Worm (Caenorhabditis elegans) whole organism, L2 larva: ENCODE results near the gene ZK353.2.

Experiments
- C34F6.9 ChIP-seq: fragments of 150-350 bp; optimal IDR thresholded peaks from 2 replicates; lab custom pipeline; 2014; ENCODE audit warnings: missing biosample characterization, missing genetic modification characterization
- F13H6.1 ChIP-seq: sonication (generic microtip); optimal IDR thresholded peaks from 2 replicates; lab custom pipeline; 2016; ENCODE audit warnings: missing genetic modification characterization, missing compliant biosample characterization
- R02D3.7 ChIP-seq: fragments of 150-350 bp; optimal IDR thresholded peaks from 2 replicates; lab custom pipeline; 2014; ENCODE audit warnings: missing biosample characterization, missing genetic modification characterization
- Y55F3AM.14 ChIP-seq: fragments of 200-800 bp; sonication (Bioruptor generic); optimal IDR thresholded peaks from 2 replicates; lab custom pipeline; 2018; ENCODE audit warnings: mild to moderate bottlenecking, missing genetic modification characterization, missing compliant biosample characterization
- ZK546.5 ChIP-seq: sonication (generic microtip); optimal IDR thresholded peaks from 2 replicates; lab custom pipeline; 2017; ENCODE audit warnings: missing biosample characterization, missing genetic modification characterization
- alr-1 ChIP-seq: fragments of 150-350 bp; optimal IDR thresholded peaks from 2 replicates; lab custom pipeline; 2014; ENCODE audit warnings: missing biosample characterization, missing genetic modification characterization
- aly-2 ChIP-seq: fragments of 150-350 bp; optimal IDR thresholded peaks from 2 replicates; lab custom pipeline; 2014; ENCODE audit warnings: missing biosample characterization, missing genetic modification characterization
- ama-1 ChIP-seq: fragments of 150-350 bp; optimal IDR thresholded peaks from 2 replicates; lab custom pipeline; 2018; ENCODE audit warnings: inconsistent platforms
- blmp-1 ChIP-seq: sonication (generic microtip); optimal IDR thresholded peaks from 2 replicates; lab custom pipeline; 2017; ENCODE audit warnings: missing genetic modification characterization, mild to moderate bottlenecking, missing compliant biosample characterization, antibody characterized with exemption, moderate library complexity; ENCODE audit not compliant: insufficient read depth
- ceh-16 ChIP-seq: fragments of 150-350 bp; optimal IDR thresholded peaks from 2 replicates; lab custom pipeline; 2014; ENCODE audit warnings: missing biosample characterization, missing genetic modification characterization
- ceh-82 ChIP-seq: fragments of 150-350 bp; optimal IDR thresholded peaks from 2 replicates; lab custom pipeline; 2014; ENCODE audit warnings: missing biosample characterization, missing genetic modification characterization
- crh-2 ChIP-seq: sonication (generic microtip); optimal IDR thresholded peaks from 2 replicates; lab custom pipeline; 2017; ENCODE audit warnings: missing biosample characterization, missing genetic modification characterization
- dmd-4 ChIP-seq: sonication (generic microtip); optimal IDR thresholded peaks from 2 replicates; lab custom pipeline; 2017; ENCODE audit warnings: missing biosample characterization, missing genetic modification characterization
- egl-27 ChIP-seq: sonication (generic microtip); optimal IDR thresholded peaks from 3 replicates; lab custom pipeline; 2017; ENCODE audit warnings: missing biosample characterization, missing genetic modification reagents, missing genetic modification characterization
- elt-1 ChIP-seq: fragments of 150-350 bp; optimal IDR thresholded peaks from 2 replicates; lab custom pipeline; 2014; ENCODE audit warnings: missing biosample characterization, missing genetic modification characterization
- elt-3 ChIP-seq: sonication (generic microtip); optimal IDR thresholded peaks from 2 replicates; lab custom pipeline; 2017; ENCODE audit warnings: missing biosample characterization, missing genetic modification characterization
- fos-1 ChIP-seq: fragments of 150-350 bp; optimal IDR thresholded peaks from 2 replicates; lab custom pipeline; 2014; ENCODE audit warnings: missing biosample characterization, missing genetic modification characterization
- gmeb-1 ChIP-seq: fragments of 150-350 bp; optimal IDR thresholded peaks from 2 replicates; lab custom pipeline; 2014; ENCODE audit warnings: missing biosample characterization, missing genetic modification characterization
- lin-13 ChIP-seq: fragments of 150-350 bp; optimal IDR thresholded peaks from 2 replicates; lab custom pipeline; 2014; ENCODE audit warnings: missing biosample characterization, missing genetic modification reagents, missing genetic modification characterization
- lin-39 ChIP-seq: fragments of 150-350 bp; optimal IDR thresholded peaks from 2 replicates; lab custom pipeline; 2014; ENCODE audit warnings: missing biosample characterization, missing genetic modification reagents, missing genetic modification characterization
- lsy-2 ChIP-seq, 2 experiments: fragments of 150-350 bp in 1 of 2; sonication (generic microtip) in 1 of 2; optimal IDR thresholded peaks; 2 replicates each; lab custom pipeline; 2014 to 2017; ENCODE audit warnings: missing biosample characterization in 2 of 2, missing genetic modification characterization in 2 of 2
- mab-5 ChIP-seq: fragments of 150-350 bp; optimal IDR thresholded peaks from 2 replicates; lab custom pipeline; 2014; ENCODE audit warnings: missing biosample characterization, missing genetic modification characterization
- mbf-1 ChIP-seq: sonication (generic microtip); optimal IDR thresholded peaks from 2 replicates; lab custom pipeline; 2017; ENCODE audit warnings: missing biosample characterization, missing genetic modification characterization
- mdl-1 ChIP-seq, 2 experiments: fragments of 150-350 bp in 1 of 2; sonication (generic microtip) in 1 of 2; optimal IDR thresholded peaks; 2 replicates each; lab custom pipeline; 2017; ENCODE audit warnings: missing biosample characterization in 2 of 2, missing genetic modification characterization in 2 of 2
- nhr-10 ChIP-seq: sonication (generic microtip); optimal IDR thresholded peaks from 2 replicates; lab custom pipeline; 2017; ENCODE audit warnings: missing biosample characterization, missing genetic modification characterization
- nhr-11 ChIP-seq: fragments of 150-350 bp; optimal IDR thresholded peaks from 2 replicates; lab custom pipeline; 2014; ENCODE audit warnings: missing biosample characterization, missing genetic modification characterization
- nhr-12 ChIP-seq: fragments of 150-350 bp; optimal IDR thresholded peaks from 2 replicates; lab custom pipeline; 2014; ENCODE audit warnings: missing biosample characterization, missing genetic modification characterization
- nhr-129 ChIP-seq: fragments of 150-350 bp; optimal IDR thresholded peaks from 2 replicates; lab custom pipeline; 2014; ENCODE audit warnings: missing biosample characterization, missing genetic modification characterization
- nhr-21 ChIP-seq: fragments of 150-350 bp; optimal IDR thresholded peaks from 2 replicates; lab custom pipeline; 2014; ENCODE audit warnings: missing biosample characterization, missing genetic modification characterization
- nhr-23 ChIP-seq: fragments of 150-350 bp; optimal IDR thresholded peaks from 2 replicates; lab custom pipeline; 2014; ENCODE audit warnings: missing biosample characterization, missing genetic modification reagents, missing genetic modification characterization
- nhr-237 ChIP-seq: fragments of 150-350 bp; optimal IDR thresholded peaks from 2 replicates; lab custom pipeline; 2014; ENCODE audit warnings: missing biosample characterization, missing genetic modification characterization
- nhr-25 ChIP-seq: fragments of 150-350 bp; sonication (generic microtip); optimal IDR thresholded peaks from 3 replicates; lab custom pipeline; 2014; ENCODE audit warnings: missing biosample characterization, missing genetic modification characterization
- nhr-77 ChIP-seq: fragments of 150-350 bp; optimal IDR thresholded peaks from 2 replicates; lab custom pipeline; 2014; ENCODE audit warnings: missing biosample characterization, missing genetic modification characterization
- peb-1 ChIP-seq: fragments of 150-350 bp; optimal IDR thresholded peaks from 2 replicates; lab custom pipeline; 2014; ENCODE audit warnings: missing biosample characterization, missing genetic modification characterization
- sem-4 ChIP-seq: fragments of 150-350 bp; optimal IDR thresholded peaks from 2 replicates; lab custom pipeline; 2014; ENCODE audit warnings: missing biosample characterization, missing genetic modification reagents, missing genetic modification characterization
- skn-1 ChIP-seq: sonication (generic microtip); optimal IDR thresholded peaks from 2 replicates; lab custom pipeline; 2017; ENCODE audit warnings: missing biosample characterization, missing genetic modification characterization
- sma-3 ChIP-seq: sonication (generic microtip); optimal IDR thresholded peaks from 2 replicates; lab custom pipeline; 2016; ENCODE audit warnings: missing genetic modification reagents, missing genetic modification characterization, missing compliant biosample characterization
- sma-9 ChIP-seq, 2 experiments: fragments of 150-350 bp in 1 of 2; sonication (generic microtip) in 1 of 2; optimal IDR thresholded peaks; 2 replicates each; lab custom pipeline; 2014 to 2016; ENCODE audit warnings: missing genetic modification characterization in 2 of 2, mild to moderate bottlenecking in 1 of 2, missing biosample characterization in 1 of 2, missing compliant biosample characterization in 1 of 2, missing genetic modification reagents in 1 of 2, moderate library complexity in 1 of 2
- snpc-4 ChIP-seq: fragments of 150-350 bp; optimal IDR thresholded peaks from 2 replicates; lab custom pipeline; 2014; ENCODE audit warnings: missing biosample characterization, missing genetic modification characterization
- unc-39 ChIP-seq: fragments of 150-350 bp; optimal IDR thresholded peaks from 2 replicates; lab custom pipeline; 2014; ENCODE audit warnings: missing biosample characterization, missing genetic modification characterization
- unc-55 ChIP-seq: fragments of 150-350 bp; sonication (generic microtip); optimal IDR thresholded peaks from 3 replicates; lab custom pipeline; 2014; ENCODE audit warnings: missing biosample characterization, missing genetic modification reagents, missing genetic modification characterization
- unc-62 ChIP-seq: fragments of 150-350 bp; optimal IDR thresholded peaks from 2 replicates; lab custom pipeline; 2014; ENCODE audit warnings: missing biosample characterization, missing genetic modification reagents, missing genetic modification characterization
- zag-1 ChIP-seq: fragments of 150-350 bp; optimal IDR thresholded peaks from 2 replicates; lab custom pipeline; 2014; ENCODE audit warnings: missing biosample characterization, missing genetic modification characterization
- ztf-1 ChIP-seq: fragments of 200-800 bp; sonication (Bioruptor generic); conservative IDR thresholded peaks from 2 replicates; pipeline ENCODE4 v1.3.6; 2022; ENCODE audit warnings: missing genetic modification characterization, missing compliant biosample characterization
- ztf-11 ChIP-seq: sonication (generic microtip); optimal IDR thresholded peaks from 2 replicates; lab custom pipeline; 2017; ENCODE audit warnings: missing biosample characterization, missing genetic modification characterization
- ztf-4 ChIP-seq: fragments of 150-350 bp; optimal IDR thresholded peaks from 2 replicates; lab custom pipeline; 2014; ENCODE audit warnings: missing biosample characterization, missing genetic modification characterization

ZK353.2 gene

ce11 chrIII:8380645-8381044, 17.9 kb upstream of the ZK353.2 start, which contains the start of gene R05D3.12:
Gene R05D3.12 (plus strand): TSS chrIII:8380945.
- no peak for TF ChIP-seq lsy-2 (tag; optimal IDR thresholded peaks at IDR 0.05; lab: Kevin White, UChicago)
- no peak for TF ChIP-seq aly-2 (tag; lab: Kevin White, UChicago)
- no peak for TF ChIP-seq ceh-16 (tag; lab: Kevin White, UChicago)
- TF ChIP-seq ceh-82 (tag; lab: Kevin White, UChicago): no peak
- no peak for TF ChIP-seq nhr-21 (tag; lab: Kevin White, UChicago)
- TF ChIP-seq C34F6.9 (tag; lab: Kevin White, UChicago): no peak
- TF ChIP-seq peb-1 (tag; lab: Kevin White, UChicago): no peak
- TF ChIP-seq alr-1: no peak
- no peak for TF ChIP-seq nhr-129 (tag; lab: Kevin White, UChicago)
- TF ChIP-seq Y55F3AM.14 (GFP tag; lab: Kevin White, UChicago): no peak
- no peak for TF ChIP-seq ztf-1 (GFP tag; lab: Robert Waterston, UW)
- no peak for TF ChIP-seq ama-1 (lab: Kevin White, UChicago)
- TF ChIP-seq nhr-237 (tag; lab: Kevin White, UChicago): no peak
- no peak for TF ChIP-seq nhr-25 (tag; lab: Kevin White, UChicago)
- TF ChIP-seq skn-1 (tag; lab: Kevin White, UChicago): no peak
- TF ChIP-seq ZK546.5 (tag; lab: Kevin White, UChicago): no peak
- no peak for TF ChIP-seq lin-39 (tag; lab: Kevin White, UChicago)
- no peak for TF ChIP-seq nhr-12 (tag; lab: Kevin White, UChicago)
- TF ChIP-seq, all 48 proteins: peak for 0

- TF ChIP-seq Y55F3AM.14 (GFP tag; lab: Kevin White, UChicago): no peak
- TF ChIP-seq elt-3 (tag; lab: Kevin White, UChicago): no peak
- no peak for TF ChIP-seq sem-4 (tag; lab: Kevin White, UChicago)
- no peak for TF ChIP-seq lsy-2 (tag; optimal IDR thresholded peaks at IDR 0.05; lab: Kevin White, UChicago)
- no peak for TF ChIP-seq sma-9 (GFP tag; optimal IDR thresholded peaks at IDR 0.05; lab: Kevin White, UChicago)
- TF ChIP-seq sma-9 (tag; optimal IDR thresholded peaks at IDR 0.05; lab: Kevin White, UChicago): no peak
Measured at ce11 chrIII:8389539-8389938, 9.0 kb upstream of the ZK353.2 start, which contains the start of gene ZK353.4. Gene ZK353.4 (minus strand): TSS chrIII:8389639.

- TF ChIP-seq ztf-4 (tag; lab: Kevin White, UChicago) (no peak), skn-1 (tag; lab: Kevin White, UChicago) (no peak), alr-1 (no peak), elt-1 (tag; lab: Kevin White, UChicago) (no peak), mab-5 (tag; lab: Kevin White, UChicago) (no peak), sem-4 (tag; lab: Kevin White, UChicago) (no peak), C34F6.9 (tag; lab: Kevin White, UChicago) (peak; percentile 73), ceh-16 (tag; lab: Kevin White, UChicago) (no peak), ceh-82 (tag; lab: Kevin White, UChicago) (no peak), Y55F3AM.14 (GFP tag; lab: Kevin White, UChicago) (no peak), mdl-1 (tag; optimal IDR thresholded peaks at IDR 0.05; lab: Kevin White, UChicago) (no peak), unc-39 (peak; percentile 92), nhr-12 (tag; lab: Kevin White, UChicago) (no peak), sma-9 (GFP tag; optimal IDR thresholded peaks at IDR 0.05; lab: Kevin White, UChicago) (no peak), sma-9 (tag; optimal IDR thresholded peaks at IDR 0.05; lab: Kevin White, UChicago) (no peak), ZK546.5 (tag; lab: Kevin White, UChicago) (no peak), F13H6.1 (tag; lab: Kevin White, UChicago) (peak; percentile 20), egl-27 (tag; lab: Kevin White, UChicago) (no peak), lsy-2 (tag; optimal IDR thresholded peaks at IDR 0.05; lab: Kevin White, UChicago) (peak in 1 of 2 experiments; percentile 46), crh-2 (tag; lab: Kevin White, UChicago) (no peak), ztf-11 (tag; lab: Kevin White, UChicago) (no peak), sma-3 (GFP tag; lab: Kevin White, UChicago) (no peak), zag-1 (tag; lab: Kevin White, UChicago) (peak; percentile 51), blmp-1 (tag; lab: Kevin White, UChicago) (no peak), elt-3 (tag; lab: Kevin White, UChicago) (no peak), nhr-237 (tag; lab: Kevin White, UChicago) (no peak), unc-62 (GFP tag; lab: Kevin White, UChicago) (no peak), snpc-4 (tag; lab: Kevin White, UChicago) (no peak), nhr-129 (tag; lab: Kevin White, UChicago) (peak; percentile 97), ama-1 (lab: Kevin White, UChicago) (no peak), nhr-11 (tag; lab: Kevin White, UChicago) (no peak), gmeb-1 (tag; lab: Kevin White, UChicago) (no peak), peb-1 (tag; lab: Kevin White, UChicago) (no peak), ztf-1 (GFP tag; lab: Robert Waterston, UW) (no peak), fos-1 (peak; percentile 4), dmd-4 (tag; lab: Kevin White, UChicago) (no peak), R02D3.7 (no peak), nhr-77 (no peak), aly-2 (tag; lab: Kevin White, UChicago) (no peak), lin-13 (peak; percentile 19), unc-55 (GFP tag; lab: Kevin White, UChicago) (peak; percentile 50), lin-39 (tag; lab: Kevin White, UChicago) (no peak), nhr-10 (tag; lab: Kevin White, UChicago) (no peak), nhr-23 (tag; lab: Kevin White, UChicago) (no peak), nhr-21 (tag; lab: Kevin White, UChicago) (no peak), mbf-1 (tag; lab: Kevin White, UChicago) (no peak)
Measured at ce11 chrIII:8392307-8392706, 6.2 kb upstream of the ZK353.2 start.
